Worm (Caenorhabditis elegans) whole organism, L3 larva: Measurements from ENCODE around the gene T19D12.2.

Experiments used
- elt-2 ChIP-seq: sonication (generic microtip); optimal IDR thresholded peaks from 2 replicates; lab custom pipeline; 2016; ENCODE audit warnings: missing genetic modification reagents, mild to moderate bottlenecking, missing genetic modification characterization, missing compliant biosample characterization
- fkh-10 ChIP-seq: sonication (generic microtip); optimal IDR thresholded peaks from 2 replicates; lab custom pipeline; 2017; ENCODE audit warnings: missing biosample characterization, missing genetic modification reagents, missing genetic modification characterization
- jun-1 ChIP-seq: fragments of 150-350 bp; optimal IDR thresholded peaks from 2 replicates; lab custom pipeline; 2014; ENCODE audit warnings: missing biosample characterization, missing genetic modification reagents, missing genetic modification characterization
- nfya-1 ChIP-seq: sonication (generic microtip); optimal IDR thresholded peaks from 2 replicates; lab custom pipeline; 2017; ENCODE audit warnings: missing genetic modification characterization, mild to moderate bottlenecking, missing compliant biosample characterization, antibody characterized with exemption, moderate library complexity; ENCODE audit not compliant: insufficient read depth
- nhr-237 ChIP-seq: fragments of 150-350 bp; optimal IDR thresholded peaks from 2 replicates; lab custom pipeline; 2014; ENCODE audit warnings: missing biosample characterization, missing genetic modification characterization
- nhr-43 ChIP-seq: sonication (generic microtip); optimal IDR thresholded peaks from 2 replicates; lab custom pipeline; 2016; ENCODE audit warnings: mild to moderate bottlenecking, missing genetic modification characterization, missing compliant biosample characterization; ENCODE audit not compliant: poor library complexity, severe bottlenecking
- nhr-76 ChIP-seq: fragments of 150-350 bp; sonication (generic microtip); optimal IDR thresholded peaks from 5 replicates; lab custom pipeline; 2014; ENCODE audit warnings: missing biosample characterization, missing genetic modification characterization
- nhr-77 ChIP-seq: fragments of 150-350 bp; optimal IDR thresholded peaks from 2 replicates; lab custom pipeline; 2014; ENCODE audit warnings: missing biosample characterization, missing genetic modification characterization
- sea-2 ChIP-seq: fragments of 150-350 bp; sonication (generic microtip); optimal IDR thresholded peaks from 4 replicates; lab custom pipeline; 2014; ENCODE audit warnings: missing biosample characterization, missing genetic modification reagents, missing genetic modification characterization
- snpc-4 ChIP-seq: fragments of 150-350 bp; optimal IDR thresholded peaks from 2 replicates; lab custom pipeline; 2014; ENCODE audit warnings: missing biosample characterization, missing genetic modification characterization
- unc-39 ChIP-seq: sonication (generic microtip); optimal IDR thresholded peaks from 4 replicates; lab custom pipeline; 2017; ENCODE audit warnings: missing biosample characterization, missing genetic modification characterization

ce11 chrII:6612544-6612943 is 48.6 kb upstream of the T19D12.2 start:
- TF ChIP-seq nhr-76 = no peak
- TF ChIP-seq nhr-237 = no peak
- TF ChIP-seq unc-39 = no peak
- TF ChIP-seq nfya-1 (tag; lab: Kevin White, UChicago) = no peak
- TF ChIP-seq jun-1 = no peak
- no peak for TF ChIP-seq fkh-10 (GFP tag; lab: Kevin White, UChicago)
- TF ChIP-seq sea-2 (GFP tag; lab: Kevin White, UChicago) = no peak
- TF ChIP-seq nhr-77 = no peak
- peak; percentile 84 for TF ChIP-seq elt-2 (tag; lab: Kevin White, UChicago)
- TF ChIP-seq nhr-43 (tag; lab: Kevin White, UChicago) = no peak
- TF ChIP-seq snpc-4 (tag; lab: Kevin White, UChicago) = no peak
